Worm (Caenorhabditis elegans) whole organism, L1 larva: ENCODE measurements around the gene W09D10.4.

Source experiments
- ama-1 ChIP-seq: fragments of 150-350 bp; optimal IDR thresholded peaks from 2 replicates; lab custom pipeline; 2014
- ceh-88 ChIP-seq: fragments of 200-800 bp; sonication (Bioruptor generic); IDR thresholded peaks from 2 replicates; pipeline ENCODE4 v1.3.6; 2022; ENCODE audit warnings: missing genetic modification characterization, missing compliant biosample characterization
- ces-1 ChIP-seq: fragments of 150-350 bp; optimal IDR thresholded peaks from 2 replicates; lab custom pipeline; 2014; ENCODE audit warnings: missing biosample characterization, missing genetic modification reagents, missing genetic modification characterization
- efl-3 ChIP-seq: fragments of 200-800 bp; sonication (Bioruptor generic); optimal IDR thresholded peaks from 2 replicates; lab custom pipeline; 2018; ENCODE audit warnings: mild to moderate bottlenecking, missing genetic modification characterization, missing compliant biosample characterization
- egl-27 ChIP-seq, 2 experiments: fragments of 150-350 bp in 1 of 2; sonication (generic microtip); optimal IDR thresholded peaks; 3 replicates each; lab custom pipeline; 2017 to 2018; ENCODE audit warnings: missing biosample characterization in 2 of 2, missing genetic modification characterization in 2 of 2, missing genetic modification reagents in 2 of 2
- fkh-10 ChIP-seq: sonication (generic microtip); optimal IDR thresholded peaks from 2 replicates; lab custom pipeline; 2017; ENCODE audit warnings: missing biosample characterization, missing genetic modification reagents, missing genetic modification characterization
- nhr-11 ChIP-seq: fragments of 150-350 bp; optimal IDR thresholded peaks from 2 replicates; lab custom pipeline; 2014; ENCODE audit warnings: missing biosample characterization, missing genetic modification characterization
- nhr-28 ChIP-seq: fragments of 150-350 bp; optimal IDR thresholded peaks from 2 replicates; lab custom pipeline; 2014; ENCODE audit warnings: missing biosample characterization, missing genetic modification characterization
- nhr-77 ChIP-seq: fragments of 150-350 bp; optimal IDR thresholded peaks from 2 replicates; lab custom pipeline; 2014; ENCODE audit warnings: missing biosample characterization, missing genetic modification characterization
- unc-130 ChIP-seq: fragments of 150-350 bp; optimal IDR thresholded peaks from 2 replicates; lab custom pipeline; 2017; ENCODE audit warnings: missing biosample characterization, missing genetic modification characterization, inconsistent platforms
- zag-1 ChIP-seq: fragments of 150-350 bp; optimal IDR thresholded peaks from 2 replicates; lab custom pipeline; 2014; ENCODE audit warnings: missing biosample characterization, missing genetic modification characterization
- zip-4 ChIP-seq: fragments of 200-800 bp; sonication (Bioruptor generic); optimal IDR thresholded peaks from 2 replicates; lab custom pipeline; 2018; ENCODE audit warnings: mild to moderate bottlenecking, missing genetic modification characterization, moderate library complexity, missing compliant biosample characterization
- ztf-11 ChIP-seq, 2 experiments: sonication (generic microtip); optimal IDR thresholded peaks; 2 replicates each; lab custom pipeline; 2016 to 2017; ENCODE audit warnings: missing genetic modification characterization in 2 of 2, missing biosample characterization in 1 of 2, missing compliant biosample characterization in 1 of 2
- ztf-4 ChIP-seq: fragments of 150-350 bp; optimal IDR thresholded peaks from 2 replicates; lab custom pipeline; 2014; ENCODE audit warnings: missing biosample characterization, missing genetic modification characterization

ce11 chrIII:10734511-10735233 lies 18.7 kb upstream of the W09D10.4 start:
- TF ChIP-seq ztf-11 (tag; optimal IDR thresholded peaks at IDR 0.05; lab: Kevin White, UChicago) = no peak
- TF ChIP-seq ces-1 = no peak
- peak; percentile 28 for TF ChIP-seq nhr-77 (tag; lab: Kevin White, UChicago)
- TF ChIP-seq fkh-10 = no peak
- TF ChIP-seq zip-4 (GFP tag; lab: Kevin White, UChicago) = no peak
- TF ChIP-seq ama-1 (lab: Kevin White, UChicago) = no peak
- TF ChIP-seq nhr-11 (tag; lab: Kevin White, UChicago) = no peak
- TF ChIP-seq ztf-4 = no peak
- TF ChIP-seq unc-130 (tag; lab: Kevin White, UChicago) = no peak
- TF ChIP-seq efl-3 = no peak
- TF ChIP-seq egl-27 (tag; optimal IDR thresholded peaks at IDR 0.05; lab: Kevin White, UChicago) = no peak
- TF ChIP-seq nhr-28 (tag; lab: Kevin White, UChicago) = no peak
- TF ChIP-seq zag-1 = no peak
- TF ChIP-seq ceh-88 (GFP tag; lab: Robert Waterston, UW) = no peak
